Fruit fly (Drosophila melanogaster): ENCODE results near the gene Nuak.
A peak's percentile ranks its signal among the peaks of the same experiment; 100 is the strongest.

Gene Nuak

dm6 chr3R:10356563-10357363 lies 92.7 kb downstream of the Nuak start:
- TF ChIP-seq pad (GFP tag; optimal IDR thresholded peaks at IDR 0.05) (peak; percentile 94), CG5204 (GFP tag; optimal IDR thresholded peaks at IDR 0.05) (no peak), CG11617 (GFP tag; optimal IDR thresholded peaks at IDR 0.05) (peak; percentile 14), kay (GFP tag; ENCODE audit: borderline replicate concordance) (peak; percentile 51), cic (GFP tag; optimal IDR thresholded peaks at IDR 0.05) (no peak), bab1 (GFP tag; optimal IDR thresholded peaks at IDR 0.05) (no peak), tj (GFP tag; optimal IDR thresholded peaks at IDR 0.05) (no peak), Hr96 (GFP tag; optimal IDR thresholded peaks at IDR 0.05) (peak; percentile 13), Clk (GFP tag; optimal IDR thresholded peaks at IDR 0.05) (no peak), ovo (GFP tag; optimal IDR thresholded peaks at IDR 0.05) (no peak), toe (GFP tag; optimal IDR thresholded peaks at IDR 0.05) (no peak), CG7101 (tag; optimal IDR thresholded peaks at IDR 0.05) (peak; percentile 8)

- TF ChIP-seq CG12768 (GFP tag; optimal IDR thresholded peaks at IDR 0.05) (no peak), kay (GFP tag; ENCODE audit: borderline replicate concordance) (peak; percentile 31)
Measured at dm6 chr3R:10357364-10357676, 93.2 kb downstream of the Nuak start.
